Fruit fly (Drosophila melanogaster): ENCODE data around the gene CG1764.

DNA sequence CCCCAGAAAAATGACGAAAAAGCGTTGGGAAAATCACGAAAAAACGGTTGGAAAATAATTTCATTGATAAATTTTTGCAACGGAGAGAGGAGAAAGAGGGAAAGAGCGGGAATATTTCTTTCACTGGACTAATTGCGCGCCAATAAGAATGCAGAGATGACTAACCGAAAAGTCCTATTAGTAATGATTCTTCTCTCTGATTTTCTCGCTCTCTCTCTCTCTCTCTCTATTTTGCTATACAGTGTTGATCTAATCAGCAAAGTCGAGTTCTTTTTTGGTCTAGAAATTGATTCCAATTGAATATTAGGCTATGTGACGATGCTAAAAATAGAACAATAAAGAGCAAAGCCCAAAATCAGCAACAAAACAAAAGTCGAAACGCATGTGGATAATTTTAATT, 25.1 kb downstream of the CG1764 start:
- TF ChIP-seq CTCF (optimal IDR thresholded peaks at IDR 0.05) (no peak), CG8478 (optimal IDR thresholded peaks at IDR 0.05) (no peak)
